Fruit fly (Drosophila melanogaster): ENCODE measurements around the gene mthl1.

mthl1 gene

DNA sequence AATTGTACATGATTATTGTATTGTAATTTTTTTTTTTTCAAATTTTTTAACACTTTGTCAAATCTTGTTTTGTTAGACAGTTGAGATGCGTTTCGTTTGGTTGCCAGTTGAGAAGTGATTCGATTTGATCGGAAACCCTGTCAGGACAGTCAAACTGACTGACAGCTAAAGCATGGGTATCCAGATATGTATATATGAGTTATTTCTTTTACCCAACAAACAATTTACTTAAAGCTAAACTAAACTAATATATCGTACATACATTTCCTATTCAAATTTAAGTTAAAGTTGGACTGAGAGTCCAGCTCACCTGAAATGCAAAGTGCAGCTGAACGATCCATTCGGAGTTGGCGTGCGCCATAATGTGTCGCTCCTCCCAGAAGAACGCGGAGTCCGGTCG lies 8.6 kb upstream of the mthl1 start, which contains the start of gene CG9777:
Gene CG9777, minus strand, starts transcription at position 101 of the 400 bp plus-strand sequence.
- no peak for TF ChIP-seq noc (tag; optimal IDR thresholded peaks at IDR 0.05)

DNA sequence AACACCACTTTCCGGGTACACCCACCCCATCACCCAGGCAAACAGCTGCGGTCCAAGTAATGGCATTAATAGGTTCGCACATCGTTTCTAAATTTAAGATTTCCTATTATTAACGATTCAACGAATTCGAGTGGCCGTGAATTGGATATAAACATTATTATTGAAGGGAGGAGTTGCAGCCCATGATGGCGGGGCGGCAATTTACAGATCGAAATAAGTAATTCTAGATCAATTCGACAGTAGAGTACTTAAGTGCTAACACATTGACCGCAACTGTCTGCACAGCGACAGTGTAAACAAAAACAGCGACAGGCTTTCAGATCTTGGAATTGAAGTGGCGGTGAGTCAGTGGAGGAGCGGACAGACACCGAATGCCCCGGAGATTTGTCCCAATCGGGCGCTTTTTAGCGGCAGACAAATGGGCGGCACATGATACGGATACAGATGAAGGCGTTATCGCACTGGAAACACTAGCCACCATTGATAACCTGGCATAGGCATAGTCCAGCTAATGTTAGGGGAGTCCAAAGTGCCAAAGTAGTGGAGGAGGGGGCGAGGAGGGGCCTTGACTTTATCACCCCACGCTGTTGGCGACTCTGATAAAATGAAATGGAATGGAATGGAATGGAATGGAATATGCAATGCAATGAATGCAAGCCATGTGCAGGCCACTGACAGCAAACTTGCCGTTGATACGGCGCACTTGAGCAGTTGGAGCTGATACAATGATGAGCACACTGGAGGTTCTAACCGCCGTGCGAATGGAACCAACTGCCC lies 7.4 kb upstream of the mthl1 start:
- no peak for TF ChIP-seq noc (tag; optimal IDR thresholded peaks at IDR 0.05)

DNA sequence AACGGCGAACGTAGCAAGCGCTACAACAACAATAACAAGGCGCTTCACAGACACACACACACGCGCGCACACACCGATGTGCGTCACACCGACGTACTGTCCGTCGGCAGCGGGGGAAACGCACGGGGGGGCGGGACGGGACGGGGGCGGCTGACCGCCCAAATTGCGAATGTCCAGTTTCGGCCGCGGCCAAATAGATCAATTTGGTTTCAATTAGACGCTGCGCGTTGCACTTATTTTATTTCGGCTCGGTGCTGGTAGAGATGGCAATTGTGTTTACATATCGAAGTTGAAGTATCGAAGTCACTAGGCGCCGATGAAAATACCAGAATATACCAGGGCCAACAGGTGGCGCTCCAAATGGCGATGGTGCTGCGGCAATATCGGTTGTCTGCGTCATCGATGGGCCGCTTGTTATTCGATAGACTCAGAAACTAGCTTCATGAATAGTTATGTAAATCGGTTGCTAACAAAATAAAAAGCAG lies 3.6 kb upstream of the mthl1 start, which contains the start of gene Rok:
Gene Rok, minus strand, starts transcription at position 309 of the 485 bp plus-strand sequence.
- no peak for TF ChIP-seq noc (tag; optimal IDR thresholded peaks at IDR 0.05)

DNA sequence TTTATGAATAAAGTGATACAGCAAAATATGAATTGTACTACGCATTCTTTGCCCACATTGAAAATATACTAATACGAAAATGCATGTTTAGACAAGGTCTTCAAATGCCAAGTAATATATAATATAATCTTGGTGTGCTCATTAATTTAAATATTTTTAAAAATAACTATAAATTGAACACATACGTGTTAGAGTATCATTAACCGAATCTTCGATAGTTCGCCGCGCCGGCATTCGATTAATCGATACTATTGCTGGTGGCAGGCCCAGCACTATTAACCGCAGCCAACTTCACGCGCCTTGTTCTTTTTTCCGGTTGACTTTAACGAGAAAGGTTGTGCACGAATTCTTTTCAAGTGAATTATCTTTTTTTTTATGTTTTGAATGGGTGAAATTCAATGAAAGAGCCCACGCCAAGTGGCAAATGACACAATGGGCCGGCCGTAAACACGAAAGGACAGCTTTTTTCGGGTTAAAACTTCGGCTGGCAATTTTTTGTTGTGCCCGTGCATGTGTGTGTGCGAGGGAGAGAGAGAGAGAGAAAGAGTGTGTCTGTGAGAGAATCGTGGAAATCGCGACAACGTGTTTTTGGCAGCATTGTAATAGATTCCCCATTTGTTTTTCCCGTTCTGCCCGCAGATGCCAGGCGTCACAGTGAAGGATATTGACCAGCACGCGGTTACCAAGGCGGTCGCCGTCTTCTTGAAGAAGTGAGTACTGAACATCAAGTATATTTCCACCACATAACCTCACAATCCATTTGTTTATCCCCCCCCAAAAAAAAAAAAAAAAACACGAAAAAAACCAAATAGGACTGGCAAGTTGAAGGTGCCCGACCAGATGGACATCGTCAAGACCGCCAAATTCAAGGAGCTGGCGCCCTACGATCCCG lies 2.9 kb upstream of the mthl1 start, which contains the start of gene RpS19a:
Gene RpS19a, plus strand, starts transcription at position 301 of the 892 bp plus-strand sequence.
- TF ChIP-seq noc (tag; optimal IDR thresholded peaks at IDR 0.05): peak; percentile 66

DNA sequence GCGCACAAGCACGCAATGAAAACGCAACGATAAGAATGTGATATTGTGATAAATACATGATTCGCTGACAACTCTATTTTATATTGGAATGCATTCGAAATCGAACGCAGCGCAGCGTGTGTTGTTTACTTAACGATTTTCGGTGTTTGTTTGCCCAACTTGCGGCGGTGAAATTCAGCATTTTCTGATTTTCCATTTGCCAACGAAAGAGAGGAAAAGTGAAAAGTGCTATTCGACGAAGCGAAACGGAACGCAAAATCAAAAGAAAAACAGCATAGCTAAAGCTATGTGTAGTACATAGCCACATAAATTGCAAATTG lies 293 bp downstream of the mthl1 start:
- TF ChIP-seq noc (tag; optimal IDR thresholded peaks at IDR 0.05): no peak

DNA sequence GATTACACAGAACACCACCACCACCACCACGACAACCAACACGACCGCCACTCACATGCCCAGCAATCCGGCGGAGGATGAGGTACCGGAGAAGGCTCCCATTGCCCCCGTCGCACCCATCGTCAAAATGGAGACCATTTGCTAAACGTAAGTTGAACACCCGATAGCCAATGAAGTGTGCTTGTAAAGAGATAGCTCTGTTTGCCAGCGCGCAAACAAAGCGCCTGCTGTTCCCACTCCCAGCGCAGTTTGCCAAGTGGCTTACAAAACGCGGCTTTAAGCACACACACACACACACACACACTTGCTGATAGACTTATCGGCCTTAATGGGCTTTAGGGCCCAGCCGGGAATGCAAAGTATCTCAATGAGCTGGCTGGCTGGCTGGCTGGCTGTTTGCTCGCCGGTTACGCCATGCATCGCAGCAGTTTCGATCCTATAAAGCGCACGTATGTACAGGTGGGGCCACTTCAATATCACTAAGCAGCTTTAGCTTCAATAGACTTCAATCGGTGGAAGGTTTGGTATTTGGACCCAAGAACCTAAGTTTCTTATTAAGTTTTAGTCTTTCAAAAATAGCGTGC lies 2.7 kb downstream of the mthl1 start:
- no peak for TF ChIP-seq noc (tag; optimal IDR thresholded peaks at IDR 0.05)

DNA sequence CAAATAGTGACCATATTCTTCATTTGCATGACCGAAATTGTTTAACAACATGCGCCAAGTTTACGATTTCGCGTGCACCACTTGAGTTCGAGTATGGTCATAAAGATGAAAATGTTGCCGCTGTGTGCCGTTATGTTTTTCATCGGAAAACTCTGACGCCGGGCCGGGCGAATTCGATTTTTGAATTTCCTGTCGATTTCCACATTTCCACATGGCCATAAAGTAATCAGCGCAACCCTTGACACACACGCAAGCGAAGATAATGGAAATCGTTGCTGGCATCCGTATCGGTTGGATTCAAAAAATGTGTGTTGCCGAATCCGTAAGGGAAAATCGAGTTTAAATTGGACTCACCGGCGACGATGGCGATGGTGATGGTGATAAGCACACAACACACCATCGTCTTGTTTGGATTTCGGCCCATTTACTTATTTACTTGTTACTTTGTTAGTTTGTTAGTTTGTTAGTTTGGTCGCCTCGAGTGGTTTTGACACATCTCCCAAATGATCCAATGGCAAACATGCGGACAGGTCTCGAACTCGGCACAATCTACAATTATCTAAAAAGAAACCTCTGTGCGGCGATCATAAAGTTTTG lies 3.9 kb downstream of the mthl1 start:
- TF ChIP-seq noc (tag; optimal IDR thresholded peaks at IDR 0.05): no peak

DNA sequence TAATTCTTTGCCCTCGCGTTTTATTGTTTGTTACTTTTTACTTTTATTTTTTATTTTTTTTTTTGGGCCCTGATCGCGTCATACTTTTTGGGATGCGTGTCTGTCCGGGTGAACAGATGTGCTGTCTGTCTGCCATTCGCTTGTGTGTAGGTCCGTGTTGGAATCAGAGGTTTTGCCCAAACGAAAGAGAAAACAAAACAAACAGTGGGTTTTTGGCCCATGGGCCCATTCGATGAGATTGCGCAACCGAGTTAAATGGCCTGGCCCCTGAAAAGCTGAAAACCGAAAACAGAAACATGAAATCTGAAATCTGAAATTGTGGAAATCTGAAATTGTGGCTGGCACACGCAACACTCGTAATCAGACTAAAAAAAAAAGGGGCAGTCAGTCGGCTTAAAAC lies 4.7 kb downstream of the mthl1 start:
- TF ChIP-seq noc (tag; optimal IDR thresholded peaks at IDR 0.05): no peak

DNA sequence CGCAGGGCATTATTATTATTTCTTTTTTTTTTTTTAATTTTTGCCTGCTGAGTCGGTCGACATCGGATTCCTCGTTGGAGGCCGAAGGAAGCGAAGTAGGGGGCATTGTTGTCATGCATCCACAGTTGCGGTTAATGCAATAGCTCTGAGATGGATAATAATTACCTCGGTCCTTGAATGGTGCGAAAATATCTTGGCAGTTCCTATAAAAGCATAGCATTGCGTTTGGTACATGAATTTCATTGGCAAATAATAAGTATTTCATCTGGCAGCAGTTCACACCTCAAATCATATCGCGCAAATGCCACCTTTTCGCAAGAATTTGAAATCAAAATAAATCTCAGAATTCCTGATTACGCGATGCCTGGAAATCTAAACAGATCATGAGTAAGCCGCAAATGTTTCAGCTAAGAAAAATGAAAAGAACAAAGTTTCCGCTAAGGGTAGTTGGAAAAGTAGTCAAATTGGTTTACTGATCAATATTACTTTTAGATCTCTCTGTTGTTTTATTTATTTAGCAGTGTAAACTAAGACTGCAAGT lies 6.4 kb downstream of the mthl1 start:
- no peak for TF ChIP-seq noc (tag; optimal IDR thresholded peaks at IDR 0.05)

DNA sequence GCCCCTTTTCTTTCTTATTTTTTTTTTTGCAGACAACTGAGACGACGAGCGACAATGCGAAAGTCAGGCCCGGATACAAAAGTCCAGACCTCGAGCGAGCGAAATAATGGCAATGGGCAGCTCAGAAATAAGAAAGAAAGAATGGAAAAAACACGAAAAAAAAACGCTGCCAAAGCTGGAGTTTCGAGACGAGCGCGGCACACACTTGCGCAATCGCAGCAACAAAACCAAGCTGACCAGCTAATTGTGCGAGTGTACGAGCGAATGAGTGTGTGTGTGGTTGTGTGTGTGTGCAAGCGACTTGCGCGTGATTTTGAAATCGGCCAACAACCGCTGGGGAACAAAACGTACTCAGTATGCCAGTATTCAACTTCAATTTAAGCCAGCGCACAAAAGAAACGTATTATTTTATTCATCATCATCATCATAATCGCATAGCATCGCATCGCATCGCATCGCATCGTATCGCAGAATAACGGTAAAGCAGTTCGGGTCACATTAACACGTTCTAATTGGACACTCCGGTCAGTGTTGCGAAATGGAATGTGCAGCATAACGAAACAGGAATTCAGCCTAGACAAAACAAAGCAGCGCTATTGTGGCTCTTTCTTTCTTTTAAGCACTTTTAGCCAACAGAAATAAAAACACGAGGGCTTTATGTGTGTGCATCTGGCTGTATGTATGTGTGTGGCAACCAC lies 7.1 kb downstream of the mthl1 start:
- no peak for TF ChIP-seq noc (tag; optimal IDR thresholded peaks at IDR 0.05)

DNA sequence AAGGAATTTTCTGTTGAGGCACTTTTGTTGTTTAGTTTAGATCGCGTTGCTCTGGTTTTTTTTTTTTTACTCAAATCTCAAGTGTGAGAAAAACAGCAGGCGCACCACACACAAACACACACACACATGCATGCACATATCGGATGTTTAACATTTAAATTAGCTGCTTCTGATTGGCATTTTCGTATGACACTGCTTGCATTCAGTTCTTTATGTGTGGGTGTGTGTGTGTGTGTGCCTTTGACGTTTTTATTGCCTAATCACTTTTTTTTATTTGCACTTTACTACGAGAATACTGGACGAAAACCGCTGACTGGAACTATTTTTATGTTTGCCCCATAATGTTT lies 7.6 kb downstream of the mthl1 start:
- TF ChIP-seq noc (tag; optimal IDR thresholded peaks at IDR 0.05): no peak

DNA sequence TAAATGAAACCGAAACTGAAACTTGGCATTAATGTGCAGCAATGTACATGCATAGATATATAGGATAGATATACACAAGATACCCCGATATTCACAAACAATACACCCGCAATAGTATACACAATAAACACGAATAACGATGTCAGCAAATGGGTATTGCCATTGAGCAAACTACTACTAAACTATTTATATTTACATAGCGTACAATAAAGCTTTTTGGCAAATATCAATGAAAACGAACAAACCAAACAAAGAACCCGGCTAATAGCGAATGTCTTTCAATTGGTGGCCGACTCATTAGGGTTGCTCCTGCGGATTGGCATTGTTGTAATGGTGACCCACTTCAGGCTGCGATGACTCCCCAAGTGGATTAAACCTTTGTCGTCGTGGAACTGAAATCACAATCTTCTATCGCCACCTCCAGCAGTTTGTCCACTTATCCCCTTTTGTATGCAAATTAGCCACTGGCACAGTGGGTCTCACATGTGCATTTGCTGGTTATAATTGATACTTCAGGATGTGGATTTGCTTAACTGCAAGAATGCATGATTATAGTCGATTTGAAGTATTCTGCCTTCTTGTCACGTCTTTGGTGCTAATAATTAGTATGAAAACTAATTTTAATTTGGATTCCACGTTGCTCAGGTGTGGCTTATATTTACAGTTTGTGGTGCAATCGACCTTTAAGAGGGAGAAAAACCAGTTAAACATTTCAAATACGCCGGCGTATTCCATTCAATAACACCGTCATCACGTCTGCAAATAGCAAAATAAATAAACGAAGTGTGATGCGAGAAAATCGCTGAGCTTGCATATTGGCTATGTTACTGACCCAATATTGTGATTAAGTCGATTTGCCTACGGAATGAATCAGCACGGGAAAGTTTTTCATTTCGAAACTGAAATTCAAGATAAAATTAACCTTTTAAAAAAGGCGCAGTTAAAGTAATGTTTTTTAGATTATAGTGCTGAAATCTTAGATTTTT lies 9.6 kb downstream of the mthl1 start:
- peak; percentile 29 for TF ChIP-seq noc (tag; optimal IDR thresholded peaks at IDR 0.05)

DNA sequence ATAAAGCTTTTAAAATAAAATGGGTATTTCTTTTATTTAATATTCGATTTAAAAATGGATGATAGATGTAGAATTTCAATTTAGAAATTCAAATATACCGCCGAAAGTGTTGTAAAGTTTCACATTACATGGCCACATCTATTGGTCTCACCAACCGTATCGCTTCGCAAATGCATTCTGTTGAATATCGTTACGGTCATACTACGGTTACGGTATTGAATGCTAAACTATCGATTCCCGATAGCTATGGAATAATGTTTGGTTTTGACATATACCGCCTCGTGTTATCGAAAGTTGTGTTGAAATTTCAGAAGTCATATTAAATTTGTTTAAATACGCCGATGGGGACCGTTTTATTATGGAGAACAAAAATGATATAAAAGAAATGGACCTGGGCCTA lies 10.3 kb downstream of the mthl1 start, which contains the start of the genes CG32573 and CG42512:
Gene CG32573, plus strand, starts transcription at position 279 of the 400 bp plus-strand sequence.
Gene CG42512, plus strand, starts transcription at position 279 of the 400 bp plus-strand sequence.
- TF ChIP-seq noc (tag; optimal IDR thresholded peaks at IDR 0.05): no peak

DNA sequence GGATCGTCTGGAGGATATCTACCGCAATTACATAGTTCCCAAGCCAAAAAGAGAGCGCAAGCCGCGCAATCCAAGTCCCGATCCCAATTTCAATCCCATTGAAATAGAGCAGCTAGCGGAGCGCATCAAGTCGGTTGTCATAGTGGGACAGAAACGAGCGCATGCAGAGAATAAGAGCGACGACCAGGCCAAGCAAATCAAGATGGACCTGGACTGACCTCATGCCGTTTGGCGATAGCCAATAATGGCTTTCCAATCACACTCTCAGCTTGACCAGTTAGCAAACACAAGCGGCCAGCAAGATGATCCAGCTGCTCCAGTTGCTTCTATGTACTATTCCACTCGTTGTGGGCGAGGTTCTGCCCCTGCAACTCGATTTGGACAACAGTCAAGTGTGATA lies 10.9 kb downstream of the mthl1 start:
- no peak for TF ChIP-seq noc (tag; optimal IDR thresholded peaks at IDR 0.05)

Measured in whole organism, larva.